Worm (Caenorhabditis elegans) whole organism, L4/young adult: ENCODE results near the gene C18G1.9.

Experiments used
- W03F9.2 ChIP-seq: fragments of 150-350 bp; optimal IDR thresholded peaks from 2 replicates; lab custom pipeline; 2014; ENCODE audit warnings: missing biosample characterization, missing genetic modification characterization
- dao-5 ChIP-seq: sonication (generic microtip); optimal IDR thresholded peaks from 2 replicates; lab custom pipeline; 2016; ENCODE audit warnings: missing genotype, missing genetic modification characterization, moderate library complexity, missing compliant biosample characterization
- him-1 ChIP-seq: sonication (generic microtip); optimal IDR thresholded peaks from 2 replicates; lab custom pipeline; 2016; ENCODE audit warnings: missing genotype, missing genetic modification reagents, missing genetic modification characterization, missing compliant biosample characterization

- TF ChIP-seq him-1 (tag; lab: Kevin White, UChicago) (no peak), W03F9.2 (no peak), dao-5 (no peak)
Measured at ce11 chrV:4787166-4787565, 17.6 kb upstream of the C18G1.9 start, which contains the start of gene R02F11.9.
